Worm (Caenorhabditis elegans) whole organism, young adult: ENCODE results near the gene C49C8.1.

Experiments
- B0019.2 ChIP-seq: fragments of 200-800 bp; sonication (Bioruptor generic); conservative IDR thresholded peaks from 2 replicates; pipeline ENCODE4 v1.3.6; 2022; ENCODE audit warnings: missing genetic modification reagents, missing genetic modification characterization, missing compliant biosample characterization
- C06A6.2 ChIP-seq: fragments of 200-800 bp; sonication (Bioruptor generic); conservative IDR thresholded peaks from 2 replicates; pipeline ENCODE4 v1.3.6; 2022; ENCODE audit warnings: missing genetic modification characterization, missing compliant biosample characterization
- D2030.7 ChIP-seq: fragments of 200-800 bp; sonication (Bioruptor generic); IDR thresholded peaks from 2 replicates; pipeline ENCODE4 v1.3.6; 2022; ENCODE audit warnings: missing genetic modification reagents, missing genetic modification characterization, missing compliant biosample characterization
- F10E7.11 ChIP-seq: sonication (generic microtip); optimal IDR thresholded peaks from 2 replicates; lab custom pipeline; 2017; ENCODE audit warnings: mild to moderate bottlenecking, missing genetic modification characterization, moderate library complexity, missing compliant biosample characterization
- F22D6.2 ChIP-seq: sonication (generic microtip); optimal IDR thresholded peaks from 2 replicates; lab custom pipeline; 2016; ENCODE audit warnings: mild to moderate bottlenecking, missing genetic modification characterization, missing compliant biosample characterization
- F37B4.10 ChIP-seq: fragments of 200-800 bp; sonication (Bioruptor generic); IDR thresholded peaks from 2 replicates; pipeline ENCODE4 v1.3.6; 2022; ENCODE audit warnings: missing genetic modification characterization, missing compliant biosample characterization
- F39B2.1 ChIP-seq: fragments of 200-800 bp; sonication (Bioruptor generic); IDR thresholded peaks from 2 replicates; pipeline ENCODE4 v1.3.6; 2022; ENCODE audit warnings: missing genetic modification reagents, missing genetic modification characterization, missing compliant biosample characterization
- F52B5.7 ChIP-seq: sonication (generic microtip); optimal IDR thresholded peaks from 2 replicates; lab custom pipeline; 2016; ENCODE audit warnings: mild to moderate bottlenecking, missing genetic modification characterization, missing compliant biosample characterization
- F57A8.1 ChIP-seq: fragments of 200-800 bp; sonication (Bioruptor generic); optimal IDR thresholded peaks from 2 replicates; lab custom pipeline; 2018; ENCODE audit warnings: mild to moderate bottlenecking, missing genetic modification characterization, moderate library complexity, missing compliant biosample characterization
- Y56A3A.18 ChIP-seq: fragments of 200-800 bp; sonication (Bioruptor generic); IDR thresholded peaks from 2 replicates; pipeline ENCODE4 v1.3.6; 2022; ENCODE audit warnings: missing genetic modification reagents, missing genetic modification characterization, missing compliant biosample characterization
- aptf-3 ChIP-seq: fragments of 200-800 bp; sonication (Bioruptor generic); IDR thresholded peaks from 2 replicates; pipeline ENCODE4 v1.3.6; 2022; ENCODE audit warnings: missing genetic modification characterization, missing compliant biosample characterization
- athp-1 ChIP-seq: sonication (generic microtip); optimal IDR thresholded peaks from 2 replicates; lab custom pipeline; 2017; ENCODE audit warnings: mild to moderate bottlenecking, missing genetic modification characterization, missing compliant biosample characterization
- attf-5 ChIP-seq: fragments of 200-800 bp; sonication (Bioruptor generic); optimal IDR thresholded peaks from 2 replicates; lab custom pipeline; 2018; ENCODE audit warnings: mild to moderate bottlenecking, missing genetic modification characterization, missing compliant biosample characterization
- attf-6 ChIP-seq: fragments of 200-800 bp; sonication (Bioruptor generic); IDR thresholded peaks from 2 replicates; pipeline ENCODE4 v1.3.6; 2022; ENCODE audit warnings: missing genetic modification reagents, missing genetic modification characterization, missing compliant biosample characterization
- bed-1 ChIP-seq: fragments of 200-800 bp; sonication (Bioruptor generic); IDR thresholded peaks from 2 replicates; pipeline ENCODE4 v1.3.6; 2022; ENCODE audit warnings: missing genetic modification reagents, missing genetic modification characterization, missing compliant biosample characterization
- bed-2 ChIP-seq: fragments of 200-800 bp; sonication (Bioruptor generic); IDR thresholded peaks from 2 replicates; pipeline ENCODE4 v1.3.6; 2022; ENCODE audit warnings: missing genetic modification reagents, missing genetic modification characterization, missing compliant biosample characterization
- ccch-3 ChIP-seq: fragments of 200-800 bp; sonication (Bioruptor generic); optimal IDR thresholded peaks from 2 replicates; lab custom pipeline; 2018; ENCODE audit warnings: mild to moderate bottlenecking, missing genetic modification characterization, missing compliant biosample characterization
- ceh-100 ChIP-seq: fragments of 200-800 bp; sonication (Bioruptor generic); IDR thresholded peaks from 2 replicates; pipeline ENCODE4 v1.3.6; 2022; ENCODE audit warnings: missing genetic modification reagents, missing genetic modification characterization, missing compliant biosample characterization
- ceh-58 ChIP-seq: fragments of 200-800 bp; sonication (Bioruptor generic); IDR thresholded peaks from 2 replicates; pipeline ENCODE4 v1.3.6; 2022; ENCODE audit warnings: missing genetic modification characterization, missing compliant biosample characterization
- egl-44 ChIP-seq: fragments of 200-800 bp; sonication (Bioruptor generic); IDR thresholded peaks from 2 replicates; pipeline ENCODE4 v1.3.6; 2022; ENCODE audit warnings: missing genetic modification reagents, missing genetic modification characterization, missing compliant biosample characterization
- gei-17 ChIP-seq: fragments of 200-800 bp; sonication (Bioruptor generic); optimal IDR thresholded peaks from 2 replicates; lab custom pipeline; 2018; ENCODE audit warnings: mild to moderate bottlenecking, missing genetic modification characterization, missing compliant biosample characterization
- hlh-12 ChIP-seq: sonication (generic microtip); optimal IDR thresholded peaks from 2 replicates; lab custom pipeline; 2016; ENCODE audit warnings: missing genetic modification characterization, missing compliant biosample characterization
- hlh-26 ChIP-seq: fragments of 200-800 bp; sonication (Bioruptor generic); conservative IDR thresholded peaks from 2 replicates; pipeline ENCODE4 v1.3.6; 2022; ENCODE audit warnings: missing genetic modification reagents, missing genetic modification characterization, missing compliant biosample characterization
- lag-1 ChIP-seq: fragments of 200-800 bp; sonication (Bioruptor generic); IDR thresholded peaks from 2 replicates; pipeline ENCODE4 v1.3.6; 2022; ENCODE audit warnings: missing genetic modification reagents, missing genetic modification characterization, missing compliant biosample characterization
- lin-40 ChIP-seq: sonication (generic microtip); optimal IDR thresholded peaks from 2 replicates; lab custom pipeline; 2016; ENCODE audit warnings: missing genetic modification characterization, mild to moderate bottlenecking, missing compliant biosample characterization, missing genotype, missing genetic modification reagents
- lin-54 ChIP-seq: fragments of 200-800 bp; sonication (Bioruptor generic); optimal IDR thresholded peaks from 2 replicates; lab custom pipeline; 2018; ENCODE audit warnings: mild to moderate bottlenecking, missing genetic modification characterization, missing compliant biosample characterization
- lir-1 ChIP-seq: fragments of 200-800 bp; sonication (Bioruptor generic); conservative IDR thresholded peaks from 2 replicates; pipeline ENCODE4 v1.3.6; 2022; ENCODE audit warnings: missing genetic modification reagents, missing genetic modification characterization, missing compliant biosample characterization
- lsl-1 ChIP-seq: fragments of 200-800 bp; sonication (Bioruptor generic); optimal IDR thresholded peaks from 2 replicates; lab custom pipeline; 2018; ENCODE audit warnings: mild to moderate bottlenecking, missing genetic modification characterization, moderate library complexity, missing compliant biosample characterization
- lsy-27 ChIP-seq: sonication (generic microtip); optimal IDR thresholded peaks from 2 replicates; lab custom pipeline; 2017; ENCODE audit warnings: missing genetic modification characterization, mild to moderate bottlenecking, missing compliant biosample characterization, antibody characterized with exemption, missing genotype, borderline replicate concordance; ENCODE audit not compliant: insufficient read depth
- mes-4 ChIP-seq: sonication (generic microtip); optimal IDR thresholded peaks from 2 replicates; lab custom pipeline; 2016; ENCODE audit warnings: missing genotype, missing genetic modification characterization, missing compliant biosample characterization
- nhr-120 ChIP-seq: fragments of 200-800 bp; sonication (Bioruptor generic); IDR thresholded peaks from 2 replicates; pipeline ENCODE4 v1.3.6; 2022; ENCODE audit warnings: missing genetic modification characterization, missing compliant biosample characterization
- nhr-27 ChIP-seq: fragments of 200-800 bp; sonication (Bioruptor generic); optimal IDR thresholded peaks from 2 replicates; lab custom pipeline; 2018; ENCODE audit warnings: mild to moderate bottlenecking, missing genetic modification characterization, moderate library complexity, missing compliant biosample characterization
- nhr-80 ChIP-seq: sonication (generic microtip); optimal IDR thresholded peaks from 2 replicates; lab custom pipeline; 2016; ENCODE audit warnings: missing genetic modification characterization, missing compliant biosample characterization
- nhr-90 ChIP-seq: sonication (generic microtip); optimal IDR thresholded peaks from 2 replicates; lab custom pipeline; 2016; ENCODE audit warnings: missing genotype, mild to moderate bottlenecking, missing genetic modification characterization, missing compliant biosample characterization
- snpc-4 ChIP-seq, 5 experiments: fragments of 150-350 bp in 1 of 5; sonication (generic microtip) in 4 of 5; optimal IDR thresholded peaks; 2 replicates each; lab custom pipeline; 2014 to 2018; ENCODE audit warnings: missing genetic modification characterization in 5 of 5, missing biosample characterization in 3 of 5, antibody characterized with exemption in 2 of 5, mild to moderate bottlenecking in 2 of 5, missing compliant biosample characterization in 2 of 5, missing genotype in 2 of 5, moderate library complexity in 2 of 5, missing genetic modification reagents in 1 of 5
- somi-1 ChIP-seq: fragments of 200-800 bp; sonication (Bioruptor generic); optimal IDR thresholded peaks from 2 replicates; lab custom pipeline; 2018; ENCODE audit warnings: mild to moderate bottlenecking, missing genetic modification characterization, missing compliant biosample characterization
- tbp1 ChIP-seq: fragments of 200-800 bp; sonication (Bioruptor generic); optimal IDR thresholded peaks from 2 replicates; lab custom pipeline; 2018; ENCODE audit warnings: mild to moderate bottlenecking, missing genetic modification characterization, missing compliant biosample characterization
- zfh-2 ChIP-seq: fragments of 200-800 bp; sonication (Bioruptor generic); conservative IDR thresholded peaks from 2 replicates; pipeline ENCODE4 v1.3.6; 2022; ENCODE audit warnings: missing genetic modification reagents, missing genetic modification characterization, missing compliant biosample characterization
- ztf-22 ChIP-seq: fragments of 200-800 bp; sonication (Bioruptor generic); optimal IDR thresholded peaks from 2 replicates; lab custom pipeline; 2018; ENCODE audit warnings: mild to moderate bottlenecking, missing genetic modification characterization, moderate library complexity, missing compliant biosample characterization
- ztf-28 ChIP-seq: fragments of 200-800 bp; sonication (Bioruptor generic); IDR thresholded peaks from 2 replicates; pipeline ENCODE4 v1.3.6; 2022; ENCODE audit warnings: missing genetic modification reagents, missing genetic modification characterization, missing compliant biosample characterization
- ztf-3 ChIP-seq: fragments of 200-800 bp; sonication (Bioruptor generic); optimal IDR thresholded peaks from 2 replicates; lab custom pipeline; 2018; ENCODE audit warnings: mild to moderate bottlenecking, missing genetic modification characterization, missing compliant biosample characterization

Gene C49C8.1

ce11 chrIV:8630243-8630642 lies 24.1 kb upstream of the C49C8.1 start:
- TF ChIP-seq attf-5 (GFP tag; lab: Kevin White, UChicago) (no peak), Y56A3A.18 (GFP tag; lab: Robert Waterston, UW) (no peak), F22D6.2 (tag; lab: Kevin White, UChicago) (no peak), lin-54 (GFP tag; lab: Kevin White, UChicago) (no peak), F39B2.1 (no peak), F57A8.1 (no peak), C06A6.2 (GFP tag; lab: Robert Waterston, UW) (no peak), lin-40 (no peak), ceh-100 (GFP tag; lab: Robert Waterston, UW) (no peak), bed-1 (GFP tag; lab: Robert Waterston, UW) (no peak), mes-4 (no peak), egl-44 (GFP tag; lab: Robert Waterston, UW) (no peak)

ce11 chrIV:8631033-8631432 lies 23.3 kb upstream of the C49C8.1 start, which contains the start of gene dgk-4:
TSS of gene dgk-4 (plus strand) at chrIV:8631333.
- TF ChIP-seq egl-44 (GFP tag; lab: Robert Waterston, UW), result no peak
- TF ChIP-seq F10E7.11 (tag; lab: Kevin White, UChicago), result no peak

- TF ChIP-seq ztf-22 (GFP tag; lab: Kevin White, UChicago) (no peak), attf-6 (GFP tag; lab: Robert Waterston, UW) (no peak), lsl-1 (no peak), athp-1 (tag; lab: Kevin White, UChicago) (no peak), lir-1 (GFP tag; lab: Robert Waterston, UW) (no peak), nhr-80 (no peak), snpc-4 (GFP tag; optimal IDR thresholded peaks at IDR 0.05; lab: Kevin White, UChicago) (no peak), snpc-4 (tag; optimal IDR thresholded peaks at IDR 0.05; lab: Kevin White, UChicago) (no peak), gei-17 (GFP tag; lab: Kevin White, UChicago) (no peak), F52B5.7 (tag; lab: Kevin White, UChicago) (no peak), lag-1 (GFP tag; lab: Robert Waterston, UW) (no peak), nhr-27 (no peak), ccch-3 (GFP tag; lab: Kevin White, UChicago) (no peak)
These were observed 15.6 kb upstream of the C49C8.1 start, which contains the start of gene F42A9.9 for ce11 chrIV:8638761-8639160. TSS of gene F42A9.9 (minus strand) at chrIV:8638861.

DNA sequence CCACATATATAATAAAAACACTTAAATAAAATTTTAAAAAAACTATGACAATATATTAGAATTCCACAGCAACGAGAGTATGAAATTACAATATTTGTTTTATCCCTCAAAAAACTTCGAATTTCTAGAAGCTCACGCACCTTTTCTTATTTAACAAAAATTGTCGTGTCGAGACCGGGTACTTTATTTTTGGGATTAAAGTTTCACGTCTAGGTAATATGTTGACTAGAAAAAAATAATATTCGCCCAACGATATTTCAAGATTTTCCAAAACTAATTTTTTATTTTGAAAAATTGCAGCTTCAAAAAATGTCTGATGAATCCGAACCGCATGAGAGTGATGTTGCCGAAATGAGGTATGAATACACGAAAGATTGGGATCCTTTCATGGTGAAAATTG lies 9.9 kb upstream of the C49C8.1 start, which contains the start of gene C49C8.3:
Gene C49C8.3, plus strand, starts transcription at position 301 of the 400 bp plus-strand sequence.
- TF ChIP-seq bed-2 (GFP tag; lab: Robert Waterston, UW) (no peak), nhr-120 (GFP tag; lab: Robert Waterston, UW) (no peak), aptf-3 (no peak), ceh-58 (GFP tag; lab: Robert Waterston, UW) (no peak), ztf-3 (no peak), ztf-22 (GFP tag; lab: Kevin White, UChicago) (no peak), somi-1 (GFP tag; lab: Kevin White, UChicago) (no peak), ztf-28 (GFP tag; lab: Robert Waterston, UW) (no peak), hlh-26 (GFP tag; lab: Robert Waterston, UW) (no peak), zfh-2 (no peak), F37B4.10 (GFP tag; lab: Robert Waterston, UW) (no peak), C06A6.2 (GFP tag; lab: Robert Waterston, UW) (no peak), D2030.7 (GFP tag; lab: Robert Waterston, UW) (no peak), lsy-27 (tag; lab: Kevin White, UChicago) (no peak), B0019.2 (GFP tag; lab: Robert Waterston, UW) (no peak), hlh-12 (tag; lab: Kevin White, UChicago) (no peak), nhr-90 (tag; lab: Kevin White, UChicago) (no peak), tbp1 (no peak), ccch-3 (GFP tag; lab: Kevin White, UChicago) (no peak)
